Fruit fly (Drosophila melanogaster) whole organism, larva: ENCODE data around the gene Sulf1.

Source experiments
- noc ChIP-seq: fragments of 200-800 bp; sonication (Bioruptor generic); optimal IDR thresholded peaks from 3 replicates; lab custom pipeline; 2019; ENCODE audit warnings: missing biosample characterization, mild to moderate bottlenecking, missing genetic modification characterization, moderate library complexity

Sulf1 gene

dm6 chr3R:16263522-16264305 lies 75.7 kb downstream of the Sulf1 start, which contains the start of the genes bor and asun:
Gene bor, minus strand, starts transcription at chr3R:16264115.
Gene asun, plus strand, starts transcription at chr3R:16264271.
- TF ChIP-seq noc (tag; lab: Kevin White, UChicago) = no peak
